Fruit fly (Drosophila melanogaster): ENCODE results near the gene ATPsynE.
A peak's percentile ranks its signal among the peaks of the same experiment; 100 is the strongest.

DNA sequence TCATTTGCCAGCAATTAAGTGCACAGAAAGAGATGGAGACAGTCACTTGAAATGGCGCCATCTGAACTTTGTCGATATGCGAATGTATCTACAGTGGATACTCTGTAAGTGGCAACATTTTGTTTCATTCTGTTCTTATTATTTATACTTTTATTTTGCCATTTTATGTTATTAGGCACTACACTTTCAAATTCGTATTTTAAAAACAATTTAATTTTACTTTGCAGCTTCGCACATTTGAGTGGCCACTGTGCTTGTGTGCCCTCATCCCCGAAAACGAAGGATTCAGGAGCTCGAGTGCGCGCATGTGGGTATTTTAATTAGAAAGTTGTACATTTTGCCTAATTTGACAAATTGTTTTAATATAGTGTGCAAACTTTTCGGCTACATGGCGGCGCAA is 30.7 kb downstream of the ATPsynE start:
- TF ChIP-seq CG32006 (GFP tag; optimal IDR thresholded peaks at IDR 0.05) (peak; percentile 52), Ets21C (GFP tag; optimal IDR thresholded peaks at IDR 0.05) (peak; percentile 61), CG15336 (GFP tag; IDR thresholded peaks at IDR 0.05) (peak; percentile 63), Eip75B (GFP tag; optimal IDR thresholded peaks at IDR 0.05) (peak; percentile 63), CG1621 (tag; optimal IDR thresholded peaks at IDR 0.05) (peak; percentile 20), OdsH (GFP tag; optimal IDR thresholded peaks at IDR 0.05) (peak; percentile 64), fd59A (GFP tag; optimal IDR thresholded peaks at IDR 0.05) (peak; percentile 42), Hr39 (GFP tag; optimal IDR thresholded peaks at IDR 0.05) (peak; percentile 71), vri (GFP tag; optimal IDR thresholded peaks at IDR 0.05) (peak; percentile 35)
